Fruit fly (Drosophila melanogaster) whole organism, embryonic: ENCODE measurements around the gene tutl.
A peak's percentile ranks its signal among the peaks of the same experiment; 100 is the strongest.

Experiments
- Aef1 ChIP-seq: fragments of 200-800 bp; sonication (Bioruptor generic); IDR thresholded peaks from 3 replicates; pipeline ENCODE4 v1.3.6; 2022; ENCODE audit warnings: missing biosample characterization, missing genetic modification characterization
- Antp ChIP-seq: fragments of 200-800 bp; sonication (Bioruptor generic); optimal IDR thresholded peaks from 3 replicates; lab custom pipeline; 2016; ENCODE audit warnings: missing biosample characterization, missing genetic modification characterization
- Atf3 ChIP-seq: fragments of 200-800 bp; sonication (Bioruptor generic); optimal IDR thresholded peaks from 3 replicates; lab custom pipeline; 2016; ENCODE audit warnings: missing biosample characterization, missing genetic modification characterization
- CG1529 ChIP-seq: fragments of 200-800 bp; sonication (Bioruptor generic); optimal IDR thresholded peaks from 3 replicates; lab custom pipeline; 2018; ENCODE audit warnings: missing biosample characterization, missing genetic modification characterization
- CG15696 ChIP-seq: fragments of 200-800 bp; sonication (Bioruptor generic); optimal IDR thresholded peaks from 2 replicates; lab custom pipeline; 2019; ENCODE audit warnings: missing biosample characterization, mild to moderate bottlenecking, missing genetic modification characterization, moderate library complexity
- CG16863 ChIP-seq: fragments of 200-800 bp; sonication (Bioruptor generic); optimal IDR thresholded peaks from 3 replicates; lab custom pipeline; 2016; ENCODE audit warnings: missing biosample characterization, missing genetic modification characterization
- CG18619 ChIP-seq: fragments of 200-800 bp; sonication (Bioruptor generic); optimal IDR thresholded peaks from 3 replicates; lab custom pipeline; 2017; ENCODE audit warnings: missing biosample characterization, mild to moderate bottlenecking, missing genetic modification characterization
- CG18764 ChIP-seq: fragments of 200-800 bp; sonication (Bioruptor generic); optimal IDR thresholded peaks from 3 replicates; lab custom pipeline; 2016; ENCODE audit warnings: missing biosample characterization, missing genetic modification characterization
- CG32772 ChIP-seq: fragments of 200-800 bp; sonication (Bioruptor generic); IDR thresholded peaks from 2 replicates; pipeline ENCODE4 v1.3.6; 2022; ENCODE audit warnings: missing biosample characterization, missing genetic modification characterization
- CG4360 ChIP-seq: fragments of 200-800 bp; sonication (Bioruptor generic); IDR thresholded peaks from 2 replicates; pipeline ENCODE4 v1.3.6; 2022; ENCODE audit warnings: missing biosample characterization, missing genetic modification characterization
- CG4730 ChIP-seq: fragments of 200-800 bp; sonication (Bioruptor generic); IDR thresholded peaks from 2 replicates; pipeline ENCODE4 v1.3.6; 2022; ENCODE audit warnings: missing biosample characterization, missing genetic modification characterization
- CG9215 ChIP-seq: fragments of 200-800 bp; sonication (Bioruptor generic); IDR thresholded peaks from 2 replicates; pipeline ENCODE4 v1.3.6; 2022; ENCODE audit warnings: missing biosample characterization, missing genetic modification characterization
- CG9437 ChIP-seq: fragments of 200-800 bp; sonication (Bioruptor generic); optimal IDR thresholded peaks from 2 replicates; lab custom pipeline; 2018; ENCODE audit warnings: missing biosample characterization, mild to moderate bottlenecking, missing genetic modification characterization
- Camta ChIP-seq: fragments of 200-800 bp; sonication (Bioruptor generic); optimal IDR thresholded peaks from 2 replicates; lab custom pipeline; 2016; ENCODE audit warnings: missing biosample characterization, missing genetic modification characterization
- Drgx ChIP-seq: fragments of 200-800 bp; sonication (Bioruptor generic); IDR thresholded peaks from 2 replicates; pipeline ENCODE4 v1.3.6; 2022; ENCODE audit warnings: missing biosample characterization, missing genetic modification characterization
- E2f1 ChIP-seq: fragments of 200-800 bp; sonication (Bioruptor generic); IDR thresholded peaks from 2 replicates; pipeline ENCODE4 v1.3.6; 2022; ENCODE audit warnings: missing biosample characterization, missing genetic modification characterization
- Ets65A ChIP-seq: fragments of 200-800 bp; sonication (Bioruptor generic); peaks from one replicate; lab custom pipeline; 2016; ENCODE audit warnings: missing biosample characterization, missing genetic modification characterization
- HmgZ ChIP-seq: fragments of 200-800 bp; sonication (Bioruptor generic); optimal IDR thresholded peaks from 2 replicates; lab custom pipeline; 2018; ENCODE audit warnings: missing biosample characterization, mild to moderate bottlenecking, missing genetic modification characterization
- Hmx ChIP-seq: fragments of 200-800 bp; sonication (Bioruptor generic); optimal IDR thresholded peaks from 2 replicates; lab custom pipeline; 2016; ENCODE audit warnings: missing biosample characterization, missing genetic modification characterization
- NC2β ChIP-seq: fragments of 200-800 bp; sonication (Bioruptor generic); optimal IDR thresholded peaks from 2 replicates; lab custom pipeline; 2016; ENCODE audit warnings: missing biosample characterization, missing genetic modification characterization
- Nf-YB ChIP-seq: fragments of 200-800 bp; sonication (Bioruptor generic); optimal IDR thresholded peaks from 3 replicates; lab custom pipeline; 2019; ENCODE audit warnings: missing biosample characterization, mild to moderate bottlenecking, missing genetic modification characterization, moderate library complexity
- Pdp1 ChIP-seq, 2 experiments: fragments of 200-800 bp; sonication (Bioruptor generic); optimal IDR thresholded peaks; 3 replicates each; lab custom pipeline; 2016; ENCODE audit warnings: missing biosample characterization in 2 of 2, missing genetic modification characterization in 2 of 2, mild to moderate bottlenecking in 1 of 2, moderate library complexity in 1 of 2
- Usf ChIP-seq: fragments of 200-800 bp; sonication (Bioruptor generic); optimal IDR thresholded peaks from 2 replicates; lab custom pipeline; 2017; ENCODE audit warnings: missing genotype, missing biosample characterization, missing genetic modification characterization
- Xrp1 ChIP-seq: fragments of 200-800 bp; sonication (Bioruptor generic); IDR thresholded peaks from 2 replicates; pipeline ENCODE4 v1.3.6; 2022; ENCODE audit warnings: missing biosample characterization, missing genetic modification characterization
- ase ChIP-seq: fragments of 200-800 bp; sonication (Bioruptor generic); IDR thresholded peaks from 3 replicates; pipeline ENCODE4 v1.3.6; 2022; ENCODE audit warnings: missing biosample characterization, missing genetic modification characterization
- bab2 ChIP-seq: fragments of 200-800 bp; sonication (Bioruptor generic); optimal IDR thresholded peaks from 2 replicates; lab custom pipeline; 2016; ENCODE audit warnings: missing biosample characterization, missing genetic modification characterization
- bcd ChIP-seq: fragments of 200-800 bp; sonication (Bioruptor generic); optimal IDR thresholded peaks from 2 replicates; lab custom pipeline; 2017; ENCODE audit warnings: missing biosample characterization, mild to moderate bottlenecking, missing genetic modification characterization
- chm ChIP-seq: fragments of 200-800 bp; sonication (Bioruptor generic); IDR thresholded peaks from 2 replicates; pipeline ENCODE4 v1.3.6; 2022; ENCODE audit warnings: missing biosample characterization, missing genetic modification characterization
- crol ChIP-seq: fragments of 200-800 bp; sonication (Bioruptor generic); IDR thresholded peaks from 2 replicates; pipeline ENCODE4 v1.3.6; 2022; ENCODE audit warnings: missing biosample characterization, missing genetic modification characterization
- jing ChIP-seq: fragments of 200-800 bp; sonication (Bioruptor generic); optimal IDR thresholded peaks from 2 replicates; lab custom pipeline; 2018; ENCODE audit warnings: missing biosample characterization, mild to moderate bottlenecking, missing genetic modification characterization
- peb ChIP-seq: fragments of 200-800 bp; sonication (Bioruptor generic); IDR thresholded peaks from 2 replicates; pipeline ENCODE4 v1.3.6; 2022; ENCODE audit warnings: missing biosample characterization, missing genetic modification characterization
- row ChIP-seq: fragments of 200-800 bp; sonication (Bioruptor generic); IDR thresholded peaks from 3 replicates; pipeline ENCODE4 v1.3.6; 2022; ENCODE audit warnings: missing biosample characterization, missing genetic modification characterization
- sd ChIP-seq: fragments of 200-800 bp; sonication (Bioruptor generic); optimal IDR thresholded peaks from 3 replicates; lab custom pipeline; 2018; ENCODE audit warnings: missing biosample characterization, mild to moderate bottlenecking, missing genetic modification characterization, moderate library complexity
- sens ChIP-seq: fragments of 200-800 bp; sonication (Bioruptor generic); peaks from one replicate; lab custom pipeline; 2016; ENCODE audit warnings: missing biosample characterization, missing genetic modification characterization
- sim ChIP-seq: fragments of 200-800 bp; sonication (Bioruptor generic); IDR thresholded peaks from 2 replicates; pipeline ENCODE4 v1.3.6; 2022; ENCODE audit warnings: missing biosample characterization, missing genetic modification characterization
- stwl ChIP-seq: fragments of 200-800 bp; sonication (Bioruptor generic); optimal IDR thresholded peaks from 3 replicates; lab custom pipeline; 2018; ENCODE audit warnings: missing biosample characterization, mild to moderate bottlenecking, missing genetic modification characterization, moderate library complexity
- trem ChIP-seq: fragments of 200-800 bp; optimal IDR thresholded peaks from 3 replicates; lab custom pipeline; 2019; ENCODE audit warnings: missing biosample characterization, mild to moderate bottlenecking, missing genetic modification characterization, moderate library complexity
- trh ChIP-seq: fragments of 200-800 bp; sonication (Bioruptor generic); optimal IDR thresholded peaks from 2 replicates; lab custom pipeline; 2016; ENCODE audit warnings: missing biosample characterization, missing genetic modification characterization
- ttk ChIP-seq: fragments of 200-800 bp; sonication (Bioruptor generic); IDR thresholded peaks from 2 replicates; pipeline ENCODE4 v2.1.2; 2022; ENCODE audit warnings: missing biosample characterization, missing genetic modification characterization
- vvl ChIP-seq: fragments of 200-800 bp; sonication (Bioruptor generic); IDR thresholded peaks from 2 replicates; pipeline ENCODE4 v1.3.6; 2022; ENCODE audit warnings: missing biosample characterization, missing genetic modification characterization
- zen ChIP-seq: fragments of 200-800 bp; sonication (Bioruptor generic); optimal IDR thresholded peaks from 3 replicates; lab custom pipeline; 2018; ENCODE audit warnings: missing biosample characterization, mild to moderate bottlenecking, missing genetic modification characterization, moderate library complexity

Gene tutl

DNA sequence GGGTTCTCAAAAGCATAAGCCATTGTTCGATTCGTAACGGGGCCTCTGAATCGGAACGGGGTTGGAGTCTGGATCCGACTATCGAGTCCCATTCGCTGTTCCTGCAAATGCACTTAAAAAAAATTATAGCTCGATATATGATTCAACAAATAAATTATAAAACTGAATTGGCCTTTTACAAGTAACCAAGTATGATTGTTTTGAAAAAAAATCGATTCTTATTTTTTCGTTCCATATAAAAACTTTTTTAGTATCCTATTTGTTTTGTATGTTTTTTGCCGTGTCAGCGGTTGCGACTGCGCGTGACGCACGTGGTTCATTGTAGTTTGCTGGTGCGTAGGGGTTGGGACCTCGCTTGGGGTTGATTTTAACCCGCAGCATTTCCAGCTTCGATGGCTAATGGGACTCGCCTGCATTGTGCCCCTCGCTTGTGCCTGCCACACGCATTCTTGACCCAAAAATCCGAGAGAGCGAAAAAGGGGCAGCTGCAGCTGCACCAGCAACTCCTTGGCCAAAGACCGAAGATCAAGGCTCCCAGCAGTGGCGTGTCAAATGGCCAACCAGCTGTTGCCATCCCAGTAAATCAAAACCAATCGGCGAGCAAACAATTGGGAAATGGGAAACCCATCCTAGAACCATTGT, 67.9 kb downstream of the tutl start (continued):
- TF ChIP-seq Atf3 (GFP tag; lab: Kevin White, UChicago) (peak; percentile 23), Camta (GFP tag; lab: Kevin White, UChicago) (peak; percentile 68), row (peak; percentile 82), CG16863 (GFP tag; lab: Kevin White, UChicago) (peak; percentile 67), Antp (GFP tag; lab: Kevin White, UChicago) (peak; percentile 40), CG18764 (GFP tag; lab: Kevin White, UChicago) (peak; percentile 26), E2f1 (peak; percentile 47; the same call in 1 of the 2 replicates), stwl (tag; lab: Kevin White, UChicago) (peak; percentile 57), CG9437 (GFP tag; lab: Kevin White, UChicago) (no peak), ttk (GFP tag; lab: Robert Waterston, UW) (no peak), jing (GFP tag; lab: Kevin White, UChicago) (peak; percentile 5), CG4360 (GFP tag; lab: Robert Waterston, UW) (peak; percentile 59), vvl (GFP tag; lab: Robert Waterston, UW) (peak; percentile 77), Ets65A (GFP tag; lab: Kevin White, UChicago) (peak; percentile 89), bab2 (GFP tag; lab: Kevin White, UChicago) (peak; percentile 62), chm (GFP tag; lab: Robert Waterston, UW) (peak; percentile 23; the same call in 1 of the 2 replicates), bcd (GFP tag; lab: Kevin White, UChicago) (peak; percentile 43), Xrp1 (GFP tag; lab: Robert Waterston, UW) (peak; percentile 93), peb (GFP tag; lab: Robert Waterston, UW) (no peak)

- TF ChIP-seq crol (GFP tag; lab: Robert Waterston, UW) (no peak), HmgZ (tag; lab: Kevin White, UChicago) (no peak), CG18619 (GFP tag; lab: Kevin White, UChicago) (no peak), CG9215 (GFP tag; lab: Robert Waterston, UW) (no peak), sens (GFP tag; lab: Kevin White, UChicago) (peak; percentile 55), CG1529 (GFP tag; lab: Kevin White, UChicago) (no peak), zen (peak; percentile 29), CG15696 (tag; lab: Kevin White, UChicago) (no peak), CG4360 (GFP tag; lab: Robert Waterston, UW) (no peak)
- TF ChIP-seq, all 482 proteins: peak for 2
Measured at dm6 chr2L:4352675-4353074, 69.7 kb downstream of the tutl start, which contains the start of gene CG15429. TSS of gene CG15429 (plus strand) at chr2L:4352975.

dm6 chr2L:4355066-4355465, 72.1 kb downstream of the tutl start:
- TF ChIP-seq Hmx (GFP tag; lab: Kevin White, UChicago) = no peak
- TF ChIP-seq trh (GFP tag; lab: Kevin White, UChicago) = no peak
- TF ChIP-seq sim (GFP tag; lab: Robert Waterston, UW) = no peak
- TF ChIP-seq Aef1 = no peak
- no peak for TF ChIP-seq Nf-YB
- no peak for TF ChIP-seq ase (GFP tag; lab: Robert Waterston, UW)
- TF ChIP-seq CG32772 (GFP tag; lab: Robert Waterston, UW) = no peak
- peak in 1 of 2 experiments; percentile 14 for TF ChIP-seq Pdp1 (GFP tag; optimal IDR thresholded peaks at IDR 0.05; lab: Kevin White, UChicago)
- TF ChIP-seq sd (tag; lab: Kevin White, UChicago) = peak; percentile 36
- TF ChIP-seq CG9215 (GFP tag; lab: Robert Waterston, UW) = no peak
- no peak for TF ChIP-seq NC2β (GFP tag; lab: Kevin White, UChicago)
- 0 out of 2 replicates have a peak, but pooled peaks have one; percentile 17 for TF ChIP-seq vvl (GFP tag; lab: Robert Waterston, UW)
- TF ChIP-seq trem (tag; lab: Kevin White, UChicago) = no peak
- TF ChIP-seq Drgx = 0 out of 2 replicates have a peak, but pooled peaks have one; percentile 33
- no peak for TF ChIP-seq CG4730 (GFP tag; lab: Robert Waterston, UW)
- no peak for TF ChIP-seq Usf
